Fruit fly (Drosophila melanogaster) whole organism, embryonic: ENCODE data around the gene Vajk2.

Experiments
- B-H2 ChIP-seq: fragments of 200-800 bp; sonication (Bioruptor generic); optimal IDR thresholded peaks from 2 replicates; lab custom pipeline; 2018; ENCODE audit warnings: missing biosample characterization, mild to moderate bottlenecking, missing genetic modification characterization
- BEAF-32 ChIP-seq: fragments of 200-800 bp; sonication (Bioruptor generic); optimal IDR thresholded peaks from 3 replicates; lab custom pipeline; 2017; ENCODE audit warnings: missing biosample characterization, missing genetic modification characterization, mild to moderate bottlenecking, moderate library complexity, missing genetic modification reagents
- CG10431 ChIP-seq: fragments of 200-800 bp; sonication (Bioruptor generic); optimal IDR thresholded peaks from 3 replicates; lab custom pipeline; 2018; ENCODE audit warnings: missing biosample characterization, mild to moderate bottlenecking, missing genetic modification characterization
- CG12942 ChIP-seq: fragments of 200-800 bp; sonication (Bioruptor generic); optimal IDR thresholded peaks from 3 replicates; lab custom pipeline; 2016; ENCODE audit warnings: missing biosample characterization, missing genetic modification characterization
- CG14441 ChIP-seq: fragments of 200-800 bp; sonication (Bioruptor generic); IDR thresholded peaks from 2 replicates; pipeline ENCODE4 v1.3.6; 2022; ENCODE audit warnings: missing biosample characterization, missing genetic modification characterization
- CG15011 ChIP-seq: fragments of 200-800 bp; sonication (Bioruptor generic); optimal IDR thresholded peaks from 3 replicates; lab custom pipeline; 2018; ENCODE audit warnings: missing biosample characterization, mild to moderate bottlenecking, missing genetic modification characterization
- CG15696 ChIP-seq: fragments of 200-800 bp; sonication (Bioruptor generic); optimal IDR thresholded peaks from 2 replicates; lab custom pipeline; 2019; ENCODE audit warnings: missing biosample characterization, mild to moderate bottlenecking, missing genetic modification characterization, moderate library complexity
- CG16813 ChIP-seq: fragments of 200-800 bp; sonication (Bioruptor generic); IDR thresholded peaks from 3 replicates; pipeline ENCODE4 v1.3.6; 2022; ENCODE audit warnings: missing biosample characterization, missing genetic modification characterization; ENCODE audit not compliant: partially characterized antibody
- CG16863 ChIP-seq: fragments of 200-800 bp; sonication (Bioruptor generic); optimal IDR thresholded peaks from 3 replicates; lab custom pipeline; 2016; ENCODE audit warnings: missing biosample characterization, missing genetic modification characterization
- CG1832 ChIP-seq: fragments of 200-800 bp; sonication (Bioruptor generic); optimal IDR thresholded peaks from 2 replicates; lab custom pipeline; 2017; ENCODE audit warnings: missing biosample characterization, mild to moderate bottlenecking, missing genetic modification characterization, inconsistent platforms
- CG31224 ChIP-seq: fragments of 200-800 bp; sonication (Bioruptor generic); IDR thresholded peaks from 2 replicates; pipeline ENCODE4 v1.3.6; 2022; ENCODE audit warnings: missing biosample characterization, missing genetic modification characterization
- CG34224 ChIP-seq: fragments of 200-800 bp; sonication (Bioruptor generic); IDR thresholded peaks from 3 replicates; pipeline ENCODE4 v1.3.6; 2022; ENCODE audit warnings: missing biosample characterization, missing genetic modification characterization; ENCODE audit not compliant: partially characterized antibody
- CG3726 ChIP-seq: fragments of 200-800 bp; sonication (Bioruptor generic); IDR thresholded peaks from 3 replicates; pipeline ENCODE4, ENCODE4 v1.3.6; 2022; ENCODE audit warnings: missing biosample characterization, missing genetic modification characterization
- CG4404 ChIP-seq: fragments of 200-800 bp; sonication (Bioruptor generic); IDR thresholded peaks from 2 replicates; pipeline ENCODE4 v1.3.6; 2022; ENCODE audit warnings: missing biosample characterization, missing genetic modification characterization
- CG4707 ChIP-seq: fragments of 200-800 bp; sonication (Bioruptor generic); optimal IDR thresholded peaks from 2 replicates; lab custom pipeline; 2018; ENCODE audit warnings: missing biosample characterization, mild to moderate bottlenecking, missing genetic modification characterization, moderate library complexity
- CG4730 ChIP-seq: fragments of 200-800 bp; sonication (Bioruptor generic); IDR thresholded peaks from 2 replicates; pipeline ENCODE4 v1.3.6; 2022; ENCODE audit warnings: missing biosample characterization, missing genetic modification characterization
- CG4820 ChIP-seq: fragments of 200-800 bp; sonication (Bioruptor generic); optimal IDR thresholded peaks from 3 replicates; lab custom pipeline; 2016; ENCODE audit warnings: missing biosample characterization, missing genetic modification characterization
- CG4854 ChIP-seq: fragments of 200-800 bp; sonication (Bioruptor generic); optimal IDR thresholded peaks from 2 replicates; lab custom pipeline; 2016; ENCODE audit warnings: missing biosample characterization, missing genetic modification characterization, inconsistent platforms
- CG6175 ChIP-seq: fragments of 200-800 bp; sonication (Bioruptor generic); IDR thresholded peaks from 3 replicates; pipeline ENCODE4 v1.3.6; 2022; ENCODE audit warnings: missing biosample characterization, missing genetic modification characterization
- CG6254 ChIP-seq: fragments of 200-800 bp; sonication (Bioruptor generic); optimal IDR thresholded peaks from 3 replicates; lab custom pipeline; 2017; ENCODE audit warnings: mild to moderate bottlenecking, missing biosample characterization, missing genetic modification reagents, missing genetic modification characterization
- CG6791 ChIP-seq: fragments of 200-800 bp; sonication (Bioruptor generic); IDR thresholded peaks from 3 replicates; pipeline ENCODE4 v1.3.6; 2022; ENCODE audit warnings: missing biosample characterization, missing genetic modification characterization; ENCODE audit not compliant: partially characterized antibody
- D ChIP-seq, 2 experiments: fragments of 200-800 bp in 1 of 2; fragments of >200 bp in 1 of 2; sonication (Bioruptor generic) in 1 of 2; optimal IDR thresholded peaks; 2 replicates in 1 of 2; 3 replicates in 1 of 2; lab custom pipeline; 2017; ENCODE audit warnings: mild to moderate bottlenecking in 1 of 2, missing biosample characterization in 1 of 2, missing genetic modification characterization in 1 of 2, missing genetic modification reagents in 1 of 2
- Dbx ChIP-seq: fragments of 200-800 bp; sonication (Bioruptor generic); IDR thresholded peaks from 3 replicates; pipeline ENCODE4 v1.3.6; 2022; ENCODE audit warnings: missing biosample characterization, missing genetic modification characterization
- Doc2 ChIP-seq: fragments of 200-800 bp; sonication (Bioruptor generic); IDR thresholded peaks from 2 replicates; pipeline ENCODE4 v1.3.6; 2022; ENCODE audit warnings: missing biosample characterization, missing genetic modification characterization
- Dp ChIP-seq: fragments of 200-800 bp; sonication (Bioruptor generic); optimal IDR thresholded peaks from 2 replicates; lab custom pipeline; 2018; ENCODE audit warnings: missing biosample characterization, mild to moderate bottlenecking, missing genetic modification characterization, moderate library complexity
- H15 ChIP-seq: fragments of 200-800 bp; sonication (Bioruptor generic); IDR thresholded peaks from 3 replicates; pipeline ENCODE4 v1.3.6; 2022; ENCODE audit warnings: missing biosample characterization, missing genetic modification characterization
- Nf-YC ChIP-seq: fragments of 200-800 bp; optimal IDR thresholded peaks from 3 replicates; lab custom pipeline; 2019; ENCODE audit warnings: missing biosample characterization, mild to moderate bottlenecking, missing genetic modification characterization, moderate library complexity
- PHDP ChIP-seq: fragments of 200-800 bp; sonication (Bioruptor generic); optimal IDR thresholded peaks from 3 replicates; lab custom pipeline; 2018; ENCODE audit warnings: missing biosample characterization, mild to moderate bottlenecking, missing genetic modification characterization, moderate library complexity
- Rx ChIP-seq: fragments of 200-800 bp; sonication (Bioruptor generic); IDR thresholded peaks from 2 replicates; pipeline ENCODE4 v1.3.6; 2022; ENCODE audit warnings: missing biosample characterization, missing genetic modification characterization
- YL-1 ChIP-seq: fragments of 200-800 bp; sonication (Bioruptor generic); optimal IDR thresholded peaks from 3 replicates; lab custom pipeline; 2017; ENCODE audit warnings: missing biosample characterization, mild to moderate bottlenecking, missing genetic modification characterization
- amos ChIP-seq: fragments of 200-800 bp; sonication (Bioruptor generic); IDR thresholded peaks from 2 replicates; pipeline ENCODE4 v1.3.6; 2022; ENCODE audit warnings: missing biosample characterization, missing genetic modification characterization; ENCODE audit not compliant: partially characterized antibody
- bab2 ChIP-seq: fragments of 200-800 bp; sonication (Bioruptor generic); optimal IDR thresholded peaks from 2 replicates; lab custom pipeline; 2016; ENCODE audit warnings: missing biosample characterization, missing genetic modification characterization
- cg ChIP-seq: fragments of 200-800 bp; sonication (Bioruptor generic); optimal IDR thresholded peaks from 3 replicates; lab custom pipeline; 2019; ENCODE audit warnings: missing biosample characterization, mild to moderate bottlenecking, missing genetic modification characterization, moderate library complexity
- dati ChIP-seq: fragments of 200-800 bp; sonication (Bioruptor generic); IDR thresholded peaks from 2 replicates; pipeline ENCODE4 v1.3.6; 2022; ENCODE audit warnings: missing biosample characterization, missing genetic modification characterization
- dmrt99B ChIP-seq: fragments of 200-800 bp; sonication (Bioruptor generic); optimal IDR thresholded peaks from 2 replicates; lab custom pipeline; 2018; ENCODE audit warnings: missing biosample characterization, mild to moderate bottlenecking, missing genetic modification characterization, moderate library complexity
- fru ChIP-seq: fragments of >200 bp; optimal IDR thresholded peaks from 2 replicates; lab custom pipeline; 2017
- grn ChIP-seq: fragments of 200-800 bp; sonication (Bioruptor generic); optimal IDR thresholded peaks from 3 replicates; lab custom pipeline; 2017; ENCODE audit warnings: missing biosample characterization, missing genetic modification characterization
- hbn ChIP-seq: fragments of 200-800 bp; sonication (Bioruptor generic); IDR thresholded peaks from 2 replicates; pipeline ENCODE4 v1.3.6; 2022; ENCODE audit warnings: missing biosample characterization, missing genetic modification characterization; ENCODE audit not compliant: partially characterized antibody
- hkb ChIP-seq, 2 experiments: fragments of 200-800 bp in 1 of 2; fragments of >200 bp in 1 of 2; sonication (Bioruptor generic) in 1 of 2; IDR thresholded peaks in 1 of 2; optimal IDR thresholded peaks in 1 of 2; 2 replicates each; pipeline versions ENCODE4 v1.3.6 to Lab custom; 2017 to 2022; ENCODE audit warnings: missing biosample characterization in 1 of 2, missing genetic modification characterization in 1 of 2
- lov ChIP-seq, 2 experiments: fragments of 200-800 bp in 1 of 2; fragments of >200 bp in 1 of 2; sonication (Bioruptor generic) in 1 of 2; IDR thresholded peaks in 1 of 2; optimal IDR thresholded peaks in 1 of 2; 2 replicates in 1 of 2; 3 replicates in 1 of 2; pipeline versions ENCODE4 v1.3.6 to Lab custom; 2017 to 2022; ENCODE audit warnings: missing biosample characterization in 1 of 2, missing genetic modification characterization in 1 of 2
- mam ChIP-seq: fragments of 200-800 bp; sonication (Bioruptor generic); optimal IDR thresholded peaks from 3 replicates; lab custom pipeline; 2016; ENCODE audit warnings: missing biosample characterization, missing genetic modification characterization
- p53 ChIP-seq: fragments of 200-800 bp; sonication (Bioruptor generic); optimal IDR thresholded peaks from 2 replicates; lab custom pipeline; 2016; ENCODE audit warnings: missing biosample characterization, missing genetic modification characterization
- ro ChIP-seq: fragments of 200-800 bp; sonication (Bioruptor generic); IDR thresholded peaks from 2 replicates; pipeline ENCODE4 v1.3.6; 2022; ENCODE audit warnings: missing biosample characterization, missing genetic modification characterization
- run ChIP-seq: fragments of 200-800 bp; sonication (Bioruptor generic); optimal IDR thresholded peaks from 3 replicates; lab custom pipeline; 2018; ENCODE audit warnings: missing biosample characterization, mild to moderate bottlenecking, missing genetic modification characterization
- sc ChIP-seq, 3 experiments: fragments of >200 bp in 2 of 3; fragments of 200-800 bp in 1 of 3; sonication (Bioruptor generic) in 1 of 3; optimal IDR thresholded peaks; 2 replicates in 2 of 3; 3 replicates in 1 of 3; lab custom pipeline; 2017; ENCODE audit warnings: mild to moderate bottlenecking in 1 of 3, missing biosample characterization in 1 of 3, missing genetic modification characterization in 1 of 3, missing genetic modification reagents in 1 of 3
- ttk ChIP-seq: fragments of 200-800 bp; sonication (Bioruptor generic); IDR thresholded peaks from 2 replicates; pipeline ENCODE4 v2.1.2; 2022; ENCODE audit warnings: missing biosample characterization, missing genetic modification characterization
- wor ChIP-seq: fragments of 200-800 bp; sonication (Bioruptor generic); IDR thresholded peaks from 2 replicates; pipeline ENCODE4 v1.3.6; 2022; ENCODE audit warnings: missing biosample characterization, missing genetic modification characterization

Gene Vajk2

DNA sequence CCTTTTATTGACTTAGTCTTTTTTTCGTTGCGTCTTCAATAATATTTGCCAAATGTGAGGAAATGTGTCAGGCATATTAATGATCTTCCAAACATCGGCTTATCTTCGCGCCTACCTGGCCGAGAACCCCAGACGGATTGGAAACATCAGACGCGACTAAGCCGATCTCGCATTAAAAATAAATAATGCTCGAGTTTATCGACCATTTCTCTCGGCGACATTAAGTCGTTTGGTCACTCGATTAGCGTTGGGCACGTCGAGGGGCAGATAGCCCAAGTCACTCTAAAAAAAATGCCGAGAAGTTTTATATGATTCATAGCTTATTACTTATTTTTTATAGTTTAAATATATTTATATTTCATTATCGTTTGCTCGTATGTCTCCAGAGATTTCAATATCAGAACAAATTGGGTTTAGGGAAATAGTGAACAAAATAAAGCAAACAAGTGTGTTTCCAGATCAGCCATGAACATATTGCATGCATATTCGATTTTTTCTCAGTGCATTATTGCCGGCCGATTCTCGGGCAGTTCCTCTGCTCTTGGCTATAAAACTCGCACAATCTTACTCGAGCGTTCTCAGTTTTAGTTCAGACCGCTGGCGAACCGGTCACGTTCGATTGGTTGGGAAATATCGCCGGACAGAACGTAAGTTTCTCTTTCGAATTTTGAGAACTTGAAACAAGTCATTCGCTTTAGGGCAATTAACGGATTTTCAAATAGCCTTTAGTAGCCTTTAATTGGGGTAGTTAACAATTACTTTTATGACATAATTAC lies 29.2 kb downstream of the Vajk2 start, which contains the start of gene Ance (continued):
- TF ChIP-seq mam (GFP tag; lab: Kevin White, UChicago) (no peak), lov (optimal IDR thresholded peaks at IDR 0.05; lab: Kevin White, UChicago) (no peak), lov (GFP tag; IDR thresholded peaks at IDR 0.05; lab: Robert Waterston, UW) (no peak), CG34224 (GFP tag; lab: Robert Waterston, UW) (no peak), CG3726 (no peak), Dp (GFP tag; lab: Kevin White, UChicago) (no peak), p53 (GFP tag; lab: Kevin White, UChicago) (no peak), BEAF-32 (GFP tag; lab: Kevin White, UChicago) (no peak), wor (GFP tag; lab: Robert Waterston, UW) (no peak), cg (no peak), CG15696 (tag; lab: Kevin White, UChicago) (peak; percentile 18), YL-1 (no peak), CG12942 (no peak), CG1832 (GFP tag; lab: Kevin White, UChicago) (no peak), ro (GFP tag; lab: Robert Waterston, UW) (no peak), CG6175 (GFP tag; lab: Robert Waterston, UW) (no peak), CG6791 (GFP tag; lab: Robert Waterston, UW) (no peak), grn (GFP tag; lab: Kevin White, UChicago) (no peak), CG31224 (GFP tag; lab: Robert Waterston, UW) (0 out of 2 replicates have a peak, but pooled peaks have one; percentile 11), amos (GFP tag; lab: Robert Waterston, UW) (no peak; the same call in 1 of the 2 replicates), Rx (GFP tag; lab: Robert Waterston, UW) (no peak), B-H2 (GFP tag; lab: Kevin White, UChicago) (no peak), CG4404 (GFP tag; lab: Robert Waterston, UW) (peak; percentile 43; the same call in 1 of the 2 replicates), Nf-YC (tag; lab: Kevin White, UChicago) (no peak), ttk (GFP tag; lab: Robert Waterston, UW) (no peak), dati (GFP tag; lab: Robert Waterston, UW) (no peak), CG16863 (GFP tag; lab: Kevin White, UChicago) (no peak), CG6254 (GFP tag; lab: Kevin White, UChicago) (no peak), Doc2 (GFP tag; lab: Robert Waterston, UW) (no peak), CG4730 (GFP tag; lab: Robert Waterston, UW) (no peak), fru (lab: Kevin White, UChicago) (no peak), bab2 (no peak), dmrt99B (peak; percentile 11), CG14441 (GFP tag; lab: Robert Waterston, UW) (peak; percentile 31; the same call in 1 of the 2 replicates), PHDP (peak; percentile 17), run (tag; lab: Kevin White, UChicago) (no peak), CG4820 (peak; percentile 18), CG4707 (GFP tag; lab: Kevin White, UChicago) (no peak), CG16813 (GFP tag; lab: Robert Waterston, UW) (no peak), Dbx (peak; percentile 58; the same call in 1 of the 3 replicates), CG4854 (no peak), hkb (optimal IDR thresholded peaks at IDR 0.05; lab: Kevin White, UChicago) (no peak), hkb (GFP tag; IDR thresholded peaks at IDR 0.05; lab: Robert Waterston, UW) (peak; percentile 56; the same call in 1 of the 2 replicates), D (optimal IDR thresholded peaks at IDR 0.05; lab: Kevin White, UChicago) (no peak), D (GFP tag; optimal IDR thresholded peaks at IDR 0.05; lab: Kevin White, UChicago) (no peak), H15 (GFP tag; lab: Robert Waterston, UW) (no peak), CG10431 (GFP tag; lab: Kevin White, UChicago) (no peak), hbn (GFP tag; lab: Robert Waterston, UW) (no peak), sc (optimal IDR thresholded peaks at IDR 0.05; lab: Kevin White, UChicago) (no peak), sc (GFP tag; optimal IDR thresholded peaks at IDR 0.05; lab: Kevin White, UChicago) (no peak), CG15011 (GFP tag; lab: Kevin White, UChicago) (peak; percentile 17)
